Worm (Caenorhabditis elegans): Measurements from ENCODE around the gene clec-78.

- TF ChIP-seq tab-1 (GFP tag; IDR thresholded peaks at IDR 0.05): no peak
- no peak for TF ChIP-seq ztf-29 (GFP tag; IDR thresholded peaks at IDR 0.05)
- TF ChIP-seq cog-1 (tag; optimal IDR thresholded peaks at IDR 0.05): no peak
- TF ChIP-seq T22C8.4 (GFP tag; IDR thresholded peaks at IDR 0.05): no peak
- TF ChIP-seq flt-1 (GFP tag; IDR thresholded peaks at IDR 0.05): no peak
- no peak for TF ChIP-seq med-1 (GFP tag; optimal IDR thresholded peaks at IDR 0.05; ENCODE audit: insufficient read depth)
- no peak for TF ChIP-seq ref-1 (GFP tag; conservative IDR thresholded peaks at IDR 0.05)
Observed at ce11 chrIV:3960396-3960795, 28.5 kb upstream of the clec-78 start, which contains the start of gene clec-75.

Measured in whole organism, midembryonic.